Worm (Caenorhabditis elegans) whole organism, L3 larva: ENCODE measurements around the gene srbc-58.

ENCODE experiments used
- R02D3.7 ChIP-seq: fragments of 150-350 bp; optimal IDR thresholded peaks from 2 replicates; lab custom pipeline; 2014; ENCODE audit warnings: missing biosample characterization, missing genetic modification characterization
- ZK546.5 ChIP-seq: sonication (generic microtip); optimal IDR thresholded peaks from 2 replicates; lab custom pipeline; 2017; ENCODE audit warnings: missing biosample characterization, missing genetic modification characterization
- aly-2 ChIP-seq: fragments of 150-350 bp; optimal IDR thresholded peaks from 2 replicates; lab custom pipeline; 2014; ENCODE audit warnings: missing biosample characterization, missing genetic modification characterization
- ama-1 ChIP-seq: fragments of 150-350 bp; optimal IDR thresholded peaks from 2 replicates; lab custom pipeline; 2018
- ceh-16 ChIP-seq: sonication (generic microtip); optimal IDR thresholded peaks from 2 replicates; lab custom pipeline; 2017; ENCODE audit warnings: missing biosample characterization, missing genetic modification characterization
- ceh-28 ChIP-seq: fragments of 150-350 bp; optimal IDR thresholded peaks from 2 replicates; lab custom pipeline; 2014; ENCODE audit warnings: missing biosample characterization, missing genetic modification reagents, missing genetic modification characterization
- ceh-82 ChIP-seq: fragments of 150-350 bp; optimal IDR thresholded peaks from 2 replicates; lab custom pipeline; 2014; ENCODE audit warnings: missing biosample characterization, missing genetic modification characterization
- ceh-9 ChIP-seq: sonication (generic microtip); optimal IDR thresholded peaks from 2 replicates; lab custom pipeline; 2018; ENCODE audit warnings: missing biosample characterization, missing genetic modification characterization
- daf-12 ChIP-seq: fragments of 150-350 bp; optimal IDR thresholded peaks from 2 replicates; lab custom pipeline; 2014; ENCODE audit warnings: missing biosample characterization, missing genetic modification reagents, missing genetic modification characterization
- egl-27 ChIP-seq: sonication (generic microtip); optimal IDR thresholded peaks from 4 replicates; lab custom pipeline; 2017; ENCODE audit warnings: missing biosample characterization, missing genetic modification reagents, missing genetic modification characterization
- egl-5 ChIP-seq: fragments of 150-350 bp; optimal IDR thresholded peaks from 2 replicates; lab custom pipeline; 2017; ENCODE audit warnings: missing biosample characterization, missing genetic modification reagents, missing genetic modification characterization, inconsistent platforms
- elt-1 ChIP-seq: fragments of 150-350 bp; optimal IDR thresholded peaks from 2 replicates; lab custom pipeline; 2014; ENCODE audit warnings: missing biosample characterization, missing genetic modification characterization
- elt-2 ChIP-seq: sonication (generic microtip); optimal IDR thresholded peaks from 2 replicates; lab custom pipeline; 2016; ENCODE audit warnings: missing genetic modification reagents, mild to moderate bottlenecking, missing genetic modification characterization, missing compliant biosample characterization
- elt-3 ChIP-seq, 3 experiments: fragments of 150-350 bp in 1 of 3; sonication (generic microtip) in 2 of 3; optimal IDR thresholded peaks; 2 replicates in 2 of 3; 4 replicates in 1 of 3; lab custom pipeline; 2014 to 2017; ENCODE audit warnings: missing biosample characterization in 3 of 3, missing genetic modification characterization in 3 of 3
- eor-1 ChIP-seq, 2 experiments: fragments of 150-350 bp; optimal IDR thresholded peaks; 2 replicates each; lab custom pipeline; 2014 to 2018; ENCODE audit warnings: missing biosample characterization in 2 of 2, missing genetic modification characterization in 2 of 2
- fkh-10 ChIP-seq: sonication (generic microtip); optimal IDR thresholded peaks from 2 replicates; lab custom pipeline; 2017; ENCODE audit warnings: missing biosample characterization, missing genetic modification reagents, missing genetic modification characterization
- fkh-2 ChIP-seq: fragments of 150-350 bp; optimal IDR thresholded peaks from 2 replicates; lab custom pipeline; 2014; ENCODE audit warnings: missing biosample characterization, missing genetic modification reagents, missing genetic modification characterization
- fos-1 ChIP-seq: fragments of 150-350 bp; optimal IDR thresholded peaks from 2 replicates; lab custom pipeline; 2014; ENCODE audit warnings: missing biosample characterization, missing genetic modification characterization
- hmg-11 ChIP-seq: sonication (generic microtip); optimal IDR thresholded peaks from 2 replicates; lab custom pipeline; 2016; ENCODE audit warnings: missing genetic modification characterization, missing compliant biosample characterization
- jun-1 ChIP-seq: fragments of 150-350 bp; optimal IDR thresholded peaks from 2 replicates; lab custom pipeline; 2014; ENCODE audit warnings: missing biosample characterization, missing genetic modification reagents, missing genetic modification characterization
- lin-15B ChIP-seq: fragments of 150-350 bp; optimal IDR thresholded peaks from 2 replicates; lab custom pipeline; 2014; ENCODE audit warnings: missing biosample characterization, missing genetic modification characterization
- lin-39 ChIP-seq: fragments of 150-350 bp; optimal IDR thresholded peaks from 2 replicates; lab custom pipeline; 2018; ENCODE audit warnings: missing biosample characterization, missing genetic modification reagents, missing genetic modification characterization
- lsy-12 ChIP-seq: sonication (generic microtip); optimal IDR thresholded peaks from 2 replicates; lab custom pipeline; 2016; ENCODE audit warnings: mild to moderate bottlenecking, missing genetic modification characterization, missing compliant biosample characterization
- mdl-1 ChIP-seq: fragments of 150-350 bp; optimal IDR thresholded peaks from 2 replicates; lab custom pipeline; 2014; ENCODE audit warnings: missing biosample characterization, missing genetic modification characterization
- mml-1 ChIP-seq: fragments of 150-350 bp; sonication (generic microtip); optimal IDR thresholded peaks from 3 replicates; lab custom pipeline; 2014; ENCODE audit warnings: missing biosample characterization, missing genetic modification characterization
- nfya-1 ChIP-seq: sonication (generic microtip); optimal IDR thresholded peaks from 2 replicates; lab custom pipeline; 2017; ENCODE audit warnings: missing genetic modification characterization, mild to moderate bottlenecking, missing compliant biosample characterization, antibody characterized with exemption, moderate library complexity; ENCODE audit not compliant: insufficient read depth
- nhr-11 ChIP-seq: fragments of 150-350 bp; optimal IDR thresholded peaks from 2 replicates; lab custom pipeline; 2014; ENCODE audit warnings: missing biosample characterization, missing genetic modification characterization
- nhr-12 ChIP-seq: fragments of 150-350 bp; optimal IDR thresholded peaks from 2 replicates; lab custom pipeline; 2014; ENCODE audit warnings: missing biosample characterization, missing genetic modification characterization
- nhr-23 ChIP-seq: fragments of 150-350 bp; optimal IDR thresholded peaks from 2 replicates; lab custom pipeline; 2014; ENCODE audit warnings: missing biosample characterization, missing genetic modification reagents, missing genetic modification characterization
- nhr-237 ChIP-seq: fragments of 150-350 bp; optimal IDR thresholded peaks from 2 replicates; lab custom pipeline; 2014; ENCODE audit warnings: missing biosample characterization, missing genetic modification characterization
- nhr-25 ChIP-seq: sonication (generic microtip); optimal IDR thresholded peaks from 2 replicates; lab custom pipeline; 2017; ENCODE audit warnings: missing biosample characterization, missing genetic modification characterization
- nhr-28 ChIP-seq: fragments of 150-350 bp; optimal IDR thresholded peaks from 2 replicates; lab custom pipeline; 2014; ENCODE audit warnings: missing biosample characterization, missing genetic modification characterization
- nhr-43 ChIP-seq: sonication (generic microtip); optimal IDR thresholded peaks from 2 replicates; lab custom pipeline; 2016; ENCODE audit warnings: mild to moderate bottlenecking, missing genetic modification characterization, missing compliant biosample characterization; ENCODE audit not compliant: poor library complexity, severe bottlenecking
- nhr-67 ChIP-seq: fragments of 150-350 bp; optimal IDR thresholded peaks from 2 replicates; lab custom pipeline; 2014; ENCODE audit warnings: missing biosample characterization, missing genetic modification characterization
- nhr-76 ChIP-seq: fragments of 150-350 bp; sonication (generic microtip); optimal IDR thresholded peaks from 5 replicates; lab custom pipeline; 2014; ENCODE audit warnings: missing biosample characterization, missing genetic modification characterization
- nhr-77 ChIP-seq: fragments of 150-350 bp; optimal IDR thresholded peaks from 2 replicates; lab custom pipeline; 2014; ENCODE audit warnings: missing biosample characterization, missing genetic modification characterization
- pha-4 ChIP-seq: fragments of 150-350 bp; optimal IDR thresholded peaks from 2 replicates; lab custom pipeline; 2014; ENCODE audit warnings: missing biosample characterization, missing genetic modification reagents, missing genetic modification characterization
- pqm-1 ChIP-seq: fragments of 150-350 bp; optimal IDR thresholded peaks from 2 replicates; lab custom pipeline; 2017; ENCODE audit warnings: missing biosample characterization, missing genetic modification characterization, inconsistent platforms
- sea-2 ChIP-seq: fragments of 150-350 bp; sonication (generic microtip); optimal IDR thresholded peaks from 4 replicates; lab custom pipeline; 2014; ENCODE audit warnings: missing biosample characterization, missing genetic modification reagents, missing genetic modification characterization
- skn-1 ChIP-seq: fragments of 150-350 bp; optimal IDR thresholded peaks from 2 replicates; lab custom pipeline; 2014; ENCODE audit warnings: missing biosample characterization, missing genetic modification characterization
- snpc-4 ChIP-seq: fragments of 150-350 bp; optimal IDR thresholded peaks from 2 replicates; lab custom pipeline; 2014; ENCODE audit warnings: missing biosample characterization, missing genetic modification characterization
- tbx-2 ChIP-seq: sonication (generic microtip); optimal IDR thresholded peaks from 2 replicates; lab custom pipeline; 2016; ENCODE audit warnings: mild to moderate bottlenecking, missing genetic modification characterization, missing compliant biosample characterization
- unc-39 ChIP-seq: sonication (generic microtip); optimal IDR thresholded peaks from 4 replicates; lab custom pipeline; 2017; ENCODE audit warnings: missing biosample characterization, missing genetic modification characterization
- unc-62 ChIP-seq: fragments of 150-350 bp; sonication (generic microtip); optimal IDR thresholded peaks from 4 replicates; lab custom pipeline; 2014; ENCODE audit warnings: missing biosample characterization, missing genetic modification reagents, missing genetic modification characterization
- zag-1 ChIP-seq: fragments of 150-350 bp; optimal IDR thresholded peaks from 2 replicates; lab custom pipeline; 2014; ENCODE audit warnings: missing biosample characterization, missing genetic modification characterization
- ztf-11 ChIP-seq: fragments of 150-350 bp; optimal IDR thresholded peaks from 2 replicates; lab custom pipeline; 2014; ENCODE audit warnings: missing biosample characterization, missing genetic modification characterization
- ztf-4 ChIP-seq: fragments of 150-350 bp; optimal IDR thresholded peaks from 2 replicates; lab custom pipeline; 2014; ENCODE audit warnings: missing biosample characterization, missing genetic modification characterization

The srbc-58 gene

ce11 chrV:772210-772609, 2.6 kb upstream of the srbc-58 start:
- TF ChIP-seq ztf-4 (tag; lab: Kevin White, UChicago) (no peak), elt-2 (tag; lab: Kevin White, UChicago) (no peak), jun-1 (tag; lab: Kevin White, UChicago) (no peak), pha-4 (tag; lab: Kevin White, UChicago) (no peak), fkh-2 (no peak), sea-2 (no peak), ceh-82 (tag; lab: Kevin White, UChicago) (no peak), aly-2 (tag; lab: Kevin White, UChicago) (no peak), mml-1 (no peak), elt-1 (tag; lab: Kevin White, UChicago) (no peak), ztf-11 (tag; lab: Kevin White, UChicago) (no peak), snpc-4 (no peak), nhr-76 (no peak), mdl-1 (no peak), hmg-11 (tag; lab: Kevin White, UChicago) (no peak), nfya-1 (tag; lab: Kevin White, UChicago) (no peak), egl-27 (no peak), fkh-10 (GFP tag; lab: Kevin White, UChicago) (no peak), pqm-1 (tag; lab: Kevin White, UChicago) (no peak), lin-39 (tag; lab: Kevin White, UChicago) (no peak)

- TF ChIP-seq fkh-2 (no peak), elt-3 (tag; optimal IDR thresholded peaks at IDR 0.05; lab: Kevin White, UChicago) (no peak), lsy-12 (tag; lab: Kevin White, UChicago) (peak; percentile 45), jun-1 (tag; lab: Kevin White, UChicago) (peak; percentile 65), lin-15B (peak; percentile 85), mdl-1 (no peak), nhr-28 (tag; lab: Kevin White, UChicago) (peak; percentile 1), zag-1 (tag; lab: Kevin White, UChicago) (no peak), unc-39 (tag; lab: Kevin White, UChicago) (no peak), unc-62 (no peak), fos-1 (tag; lab: Kevin White, UChicago) (no peak), R02D3.7 (tag; lab: Kevin White, UChicago) (peak; percentile 70), lin-39 (tag; lab: Kevin White, UChicago) (peak; percentile 83), nhr-12 (tag; lab: Kevin White, UChicago) (no peak), nfya-1 (tag; lab: Kevin White, UChicago) (peak; percentile 92), nhr-11 (no peak), snpc-4 (peak; percentile 73), elt-2 (tag; lab: Kevin White, UChicago) (peak; percentile 42), ztf-4 (tag; lab: Kevin White, UChicago) (no peak), fkh-10 (GFP tag; lab: Kevin White, UChicago) (no peak), sea-2 (no peak), ceh-9 (tag; lab: Kevin White, UChicago) (no peak), nhr-25 (peak; percentile 73), nhr-237 (no peak), ceh-28 (peak; percentile 72), nhr-77 (tag; lab: Kevin White, UChicago) (peak; percentile 76), nhr-43 (peak; percentile 68), mml-1 (no peak), aly-2 (tag; lab: Kevin White, UChicago) (no peak), egl-5 (tag; lab: Kevin White, UChicago) (peak; percentile 94), tbx-2 (tag; lab: Kevin White, UChicago) (no peak), eor-1 (tag; optimal IDR thresholded peaks at IDR 0.05; lab: Kevin White, UChicago) (peak in 1 of 2 experiments; percentile 8), ceh-16 (no peak), ceh-82 (tag; lab: Kevin White, UChicago) (peak; percentile 20), pqm-1 (tag; lab: Kevin White, UChicago) (peak; percentile 63), skn-1 (peak; percentile 35), ama-1 (lab: Kevin White, UChicago) (peak; percentile 4), daf-12 (tag; lab: Kevin White, UChicago) (no peak), nhr-67 (tag; lab: Kevin White, UChicago) (no peak), ZK546.5 (no peak), nhr-23 (peak; percentile 90), nhr-76 (peak; percentile 20), egl-27 (no peak), hmg-11 (tag; lab: Kevin White, UChicago) (peak; percentile 64), ztf-11 (tag; lab: Kevin White, UChicago) (no peak), elt-1 (tag; lab: Kevin White, UChicago) (no peak), pha-4 (tag; lab: Kevin White, UChicago) (peak; percentile 89)
Measured at ce11 chrV:773256-773655, 1.5 kb upstream of the srbc-58 start, which contains the start of gene sti-1. TSS of gene sti-1 (plus strand) at chrV:773518.
